Worm (Caenorhabditis elegans) whole organism, mixed stage, embryonic: ENCODE data around the gene gcn-2.
A peak's percentile ranks its signal among the peaks of the same experiment; 100 is the strongest.
"Not testable (repeated sequence)": the region's sequence is repeated elsewhere in the genome, so short reads cannot be mapped to it uniquely, and the experiment has no call there.

Experiments
- bed-3 ChIP-seq: fragments of 200-800 bp; sonication (Bioruptor generic); optimal IDR thresholded peaks from 3 replicates; lab custom pipeline; 2018; ENCODE audit warnings: mild to moderate bottlenecking, missing genetic modification characterization, moderate library complexity, missing compliant biosample characterization
- blmp-1 ChIP-seq: fragments of 150-350 bp; optimal IDR thresholded peaks from 2 replicates; lab custom pipeline; 2014; ENCODE audit warnings: missing biosample characterization, missing genetic modification characterization
- ceh-39 ChIP-seq: fragments of 150-350 bp; optimal IDR thresholded peaks from 2 replicates; lab custom pipeline; 2014; ENCODE audit warnings: missing biosample characterization, missing genetic modification characterization
- ceh-43 ChIP-seq: fragments of 200-800 bp; sonication (Bioruptor generic); optimal IDR thresholded peaks from 2 replicates; lab custom pipeline; 2018; ENCODE audit warnings: mild to moderate bottlenecking, missing genetic modification characterization, moderate library complexity, missing compliant biosample characterization
- ces-1 ChIP-seq: fragments of 150-350 bp; optimal IDR thresholded peaks from 2 replicates; lab custom pipeline; 2014; ENCODE audit warnings: missing biosample characterization, missing genetic modification reagents, missing genetic modification characterization
- cnd-1 ChIP-seq: fragments of 200-800 bp; sonication (Bioruptor generic); optimal IDR thresholded peaks from 2 replicates; lab custom pipeline; 2018; ENCODE audit warnings: mild to moderate bottlenecking, missing genetic modification characterization, missing compliant biosample characterization
- drap-1 ChIP-seq: fragments of 200-800 bp; sonication (Bioruptor generic); optimal IDR thresholded peaks from 3 replicates; lab custom pipeline; 2018; ENCODE audit warnings: mild to moderate bottlenecking, missing genetic modification characterization, missing compliant biosample characterization
- elt-1 ChIP-seq: sonication (generic microtip); optimal IDR thresholded peaks from 2 replicates; lab custom pipeline; 2017; ENCODE audit warnings: missing genetic modification characterization, mild to moderate bottlenecking, missing compliant biosample characterization, antibody characterized with exemption, moderate library complexity, borderline replicate concordance; ENCODE audit not compliant: insufficient read depth
- elt-3 ChIP-seq: fragments of 150-350 bp; optimal IDR thresholded peaks from 2 replicates; lab custom pipeline; 2014; ENCODE audit warnings: missing biosample characterization, missing genetic modification characterization
- flh-1 ChIP-seq: fragments of 200-800 bp; sonication (Bioruptor generic); optimal IDR thresholded peaks from 2 replicates; lab custom pipeline; 2018; ENCODE audit warnings: mild to moderate bottlenecking, missing genetic modification characterization, moderate library complexity, missing compliant biosample characterization
- ham-2 ChIP-seq: fragments of 200-800 bp; sonication (Bioruptor generic); optimal IDR thresholded peaks from 2 replicates; lab custom pipeline; 2018; ENCODE audit warnings: mild to moderate bottlenecking, missing genetic modification characterization, missing compliant biosample characterization
- hlh-1 ChIP-seq: fragments of 150-350 bp; optimal IDR thresholded peaks from 2 replicates; lab custom pipeline; 2014; ENCODE audit warnings: missing biosample characterization, missing genetic modification reagents, missing genetic modification characterization
- lin-13 ChIP-seq: fragments of 150-350 bp; optimal IDR thresholded peaks from 2 replicates; lab custom pipeline; 2014; ENCODE audit warnings: missing biosample characterization, missing genetic modification characterization
- lin-32 ChIP-seq: fragments of 200-800 bp; sonication (Bioruptor generic); optimal IDR thresholded peaks from 2 replicates; lab custom pipeline; 2018; ENCODE audit warnings: mild to moderate bottlenecking, missing genetic modification characterization, missing compliant biosample characterization
- lsy-2 ChIP-seq: fragments of 150-350 bp; optimal IDR thresholded peaks from 2 replicates; lab custom pipeline; 2014; ENCODE audit warnings: missing biosample characterization, missing genetic modification characterization
- mab-5 ChIP-seq: fragments of 150-350 bp; optimal IDR thresholded peaks from 2 replicates; lab custom pipeline; 2014; ENCODE audit warnings: missing biosample characterization, missing genetic modification characterization
- mep-1 ChIP-seq: fragments of 150-350 bp; optimal IDR thresholded peaks from 2 replicates; lab custom pipeline; 2017; ENCODE audit warnings: missing biosample characterization, missing genetic modification reagents, missing genetic modification characterization, inconsistent platforms
- mls-2 ChIP-seq: sonication (generic microtip); optimal IDR thresholded peaks from 2 replicates; lab custom pipeline; 2016; ENCODE audit warnings: mild to moderate bottlenecking, missing genetic modification characterization, moderate library complexity, missing compliant biosample characterization
- nhr-12 ChIP-seq: fragments of 150-350 bp; optimal IDR thresholded peaks from 2 replicates; lab custom pipeline; 2014; ENCODE audit warnings: missing biosample characterization, missing genetic modification characterization
- nhr-2 ChIP-seq: fragments of 150-350 bp; optimal IDR thresholded peaks from 2 replicates; lab custom pipeline; 2014; ENCODE audit warnings: missing biosample characterization, missing genetic modification characterization
- nhr-76 ChIP-seq: sonication (generic microtip); optimal IDR thresholded peaks from 2 replicates; lab custom pipeline; 2017; ENCODE audit warnings: missing biosample characterization, missing genetic modification characterization
- pha-4 ChIP-seq: fragments of 150-350 bp; optimal IDR thresholded peaks from 2 replicates; lab custom pipeline; 2018; ENCODE audit warnings: missing biosample characterization, missing genetic modification reagents, missing genetic modification characterization
- sem-2 ChIP-seq: fragments of 200-800 bp; sonication (Bioruptor generic); optimal IDR thresholded peaks from 2 replicates; lab custom pipeline; 2018; ENCODE audit warnings: mild to moderate bottlenecking, missing genetic modification characterization, missing compliant biosample characterization
- snpc-4 ChIP-seq: fragments of 150-350 bp; optimal IDR thresholded peaks from 2 replicates; lab custom pipeline; 2014; ENCODE audit warnings: missing biosample characterization, missing genetic modification characterization
- sptf-1 ChIP-seq: sonication (generic microtip); optimal IDR thresholded peaks from 2 replicates; lab custom pipeline; 2017; ENCODE audit warnings: mild to moderate bottlenecking, missing genetic modification characterization, moderate library complexity, missing compliant biosample characterization
- tbx-8 ChIP-seq: fragments of 200-800 bp; sonication (Bioruptor generic); optimal IDR thresholded peaks from 2 replicates; lab custom pipeline; 2018; ENCODE audit warnings: mild to moderate bottlenecking, missing genetic modification characterization, moderate library complexity, missing compliant biosample characterization
- unc-120 ChIP-seq: sonication (generic microtip); optimal IDR thresholded peaks from 2 replicates; lab custom pipeline; 2017; ENCODE audit warnings: missing genetic modification characterization, missing compliant biosample characterization; ENCODE audit not compliant: poor library complexity, severe bottlenecking
- unc-62 ChIP-seq: fragments of 150-350 bp; optimal IDR thresholded peaks from 2 replicates; lab custom pipeline; 2014; ENCODE audit warnings: missing biosample characterization, missing genetic modification reagents, missing genetic modification characterization
- zip-8 ChIP-seq: fragments of 150-350 bp; optimal IDR thresholded peaks from 2 replicates; lab custom pipeline; 2014; ENCODE audit warnings: missing biosample characterization, missing genetic modification characterization
- ztf-11 ChIP-seq: fragments of 150-350 bp; optimal IDR thresholded peaks from 2 replicates; lab custom pipeline; 2014; ENCODE audit warnings: missing biosample characterization, missing genetic modification characterization

Gene gcn-2

ce11 chrII:13080607-13081006 lies 3.4 kb upstream of the gcn-2 start, which contains the start of gene Y81G3A.2:
Gene Y81G3A.2 (plus strand): TSS chrII:13080907.
- not testable (repeated sequence) for TF ChIP-seq lsy-2, cnd-1, zip-8 (tag; lab: Kevin White, UChicago)

- TF ChIP-seq unc-62 (GFP tag; lab: Kevin White, UChicago); nhr-76 (tag; lab: Kevin White, UChicago); mep-1: not testable (repeated sequence)
These were observed 1.6 kb upstream of the gcn-2 start, which contains the start of gene Y81G3A.6 for ce11 chrII:13082403-13082802. Gene Y81G3A.6 (minus strand): TSS chrII:13082503.

DNA sequence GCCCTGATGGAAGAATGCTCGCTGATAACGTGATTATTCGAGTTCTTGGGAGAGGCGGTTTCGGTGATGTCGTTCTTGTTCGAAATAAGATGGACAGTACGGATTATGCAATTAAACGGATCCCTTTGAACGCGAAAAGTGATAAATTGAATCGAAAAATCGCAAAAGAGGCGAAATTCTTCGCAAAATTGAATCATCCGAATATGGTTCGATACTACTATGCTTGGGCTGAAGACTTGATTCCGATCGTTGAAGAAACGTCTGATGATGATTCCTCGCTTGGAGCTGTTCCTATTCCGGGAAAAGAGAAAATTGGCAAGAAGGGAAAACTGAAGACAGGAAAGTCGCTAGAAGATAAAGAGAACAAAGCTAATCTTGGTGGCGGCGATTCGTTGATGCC lies 2.0 kb downstream of the gcn-2 start:
- no peak for TF ChIP-seq mep-1
- no peak for TF ChIP-seq ztf-11 (tag; lab: Kevin White, UChicago)
- TF ChIP-seq elt-3 (tag; lab: Kevin White, UChicago), result no peak
- TF ChIP-seq flh-1 (GFP tag; lab: Kevin White, UChicago), result no peak
- TF ChIP-seq unc-120, result no peak
- TF ChIP-seq lin-13 (tag; lab: Kevin White, UChicago), result no peak
- no peak for TF ChIP-seq snpc-4
- TF ChIP-seq nhr-2, result no peak
- TF ChIP-seq ham-2 (GFP tag; lab: Kevin White, UChicago), result no peak
- no peak for TF ChIP-seq nhr-12 (tag; lab: Kevin White, UChicago)
- TF ChIP-seq sem-2, result no peak
- TF ChIP-seq drap-1, result no peak
- TF ChIP-seq lin-32, result no peak
- TF ChIP-seq bed-3 (GFP tag; lab: Kevin White, UChicago), result no peak
- TF ChIP-seq mab-5 (tag; lab: Kevin White, UChicago), result no peak
- no peak for TF ChIP-seq ceh-39
- no peak for TF ChIP-seq tbx-8 (GFP tag; lab: Kevin White, UChicago)
- TF ChIP-seq mls-2 (tag; lab: Kevin White, UChicago), result no peak
- no peak for TF ChIP-seq sptf-1 (tag; lab: Kevin White, UChicago)
- TF ChIP-seq, all 35 proteins: peak for 0

DNA sequence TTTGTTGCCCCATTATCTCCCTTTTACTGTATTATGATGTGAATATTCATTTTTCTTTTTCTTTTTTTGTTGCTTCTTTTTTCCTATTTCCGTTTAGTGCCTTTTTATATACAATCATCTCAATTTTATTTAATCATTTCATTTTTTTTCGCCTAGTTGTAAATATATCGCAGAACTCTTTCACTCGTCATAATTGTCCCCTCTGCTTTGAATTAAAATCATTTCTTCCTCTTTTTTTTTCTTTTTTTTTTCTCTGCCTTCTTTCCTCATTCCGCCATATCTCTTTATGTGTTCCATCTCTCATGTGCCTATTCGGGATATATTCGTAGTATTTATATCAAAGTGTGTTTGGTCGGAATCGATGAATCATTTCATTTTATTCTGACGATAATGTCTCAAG lies 7.2 kb downstream of the gcn-2 start, which contains the start of gene Y81G3A.4:
Gene Y81G3A.4 (plus strand): TSS at position 301 of the 400 bp plus-strand sequence.
- TF ChIP-seq blmp-1 (tag; lab: Kevin White, UChicago) (no peak), lin-32 (no peak), cnd-1 (tag; lab: Kevin White, UChicago) (no peak), bed-3 (GFP tag; lab: Kevin White, UChicago) (no peak), sptf-1 (tag; lab: Kevin White, UChicago) (no peak), nhr-2 (no peak), nhr-76 (tag; lab: Kevin White, UChicago) (no peak), ces-1 (GFP tag; lab: Kevin White, UChicago) (no peak), pha-4 (tag; lab: Kevin White, UChicago) (no peak), lin-13 (tag; lab: Kevin White, UChicago) (no peak), zip-8 (tag; lab: Kevin White, UChicago) (no peak), ceh-43 (GFP tag; lab: Kevin White, UChicago) (no peak), hlh-1 (no peak), snpc-4 (no peak), ztf-11 (tag; lab: Kevin White, UChicago) (no peak), ceh-39 (no peak), elt-1 (tag; lab: Kevin White, UChicago) (no peak), tbx-8 (GFP tag; lab: Kevin White, UChicago) (no peak)
- TF ChIP-seq, all 35 proteins: peak for 0

- TF ChIP-seq ham-2 (GFP tag; lab: Kevin White, UChicago) (no peak), zip-8 (tag; lab: Kevin White, UChicago) (peak; percentile 59)
These were observed 7.9 kb downstream of the gcn-2 start for ce11 chrII:13091857-13092256.

DNA sequence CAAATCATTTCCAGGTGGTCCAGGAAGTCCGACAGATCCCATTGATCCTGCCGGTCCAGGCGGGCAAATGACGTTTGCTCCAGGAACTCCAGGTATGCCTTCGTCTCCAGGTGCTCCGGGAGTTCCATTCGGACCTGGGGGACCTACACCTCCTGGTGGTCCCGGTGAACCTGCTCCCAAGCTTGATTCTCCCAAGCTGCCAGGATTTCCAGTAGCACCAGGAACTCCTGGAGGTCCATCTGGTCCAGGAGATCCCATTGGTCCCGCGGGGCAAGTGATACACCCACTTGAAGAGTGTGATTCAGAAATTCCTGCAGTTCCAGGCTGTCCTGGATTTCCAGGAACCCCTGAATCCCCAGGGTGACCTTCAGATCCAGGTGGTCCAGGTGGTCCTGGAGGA lies 12.4 kb downstream of the gcn-2 start:
- TF ChIP-seq nhr-12 (tag; lab: Kevin White, UChicago) (no peak), snpc-4 (no peak), ceh-43 (GFP tag; lab: Kevin White, UChicago) (no peak), cnd-1 (tag; lab: Kevin White, UChicago) (no peak), sptf-1 (tag; lab: Kevin White, UChicago) (no peak)
- TF ChIP-seq, all 35 proteins: peak for 0
